Fruit fly (Drosophila melanogaster): Measurements from ENCODE around the gene spn-D.
A peak's percentile ranks its signal among the peaks of the same experiment; 100 is the strongest.

The spn-D gene

dm6 chr3R:27150685-27151515 lies 14.6 kb upstream of the spn-D start, which contains the start of gene CG6051 (continued):
- TF ChIP-seq Dfd (GFP tag; optimal IDR thresholded peaks at IDR 0.05) (peak in 1 of 2 experiments; percentile 3), Rx (GFP tag; IDR thresholded peaks at IDR 0.05) (no peak), CG10274 (GFP tag; optimal IDR thresholded peaks at IDR 0.05) (no peak), CG18262 (tag; optimal IDR thresholded peaks at IDR 0.05) (peak; percentile 59), CG15073 (GFP tag; optimal IDR thresholded peaks at IDR 0.05) (no peak), CG5180 (GFP tag; optimal IDR thresholded peaks at IDR 0.05) (no peak), CG6254 (GFP tag; optimal IDR thresholded peaks at IDR 0.05) (no peak), zfh1 (GFP tag; IDR thresholded peaks at IDR 0.05) (no peak), CG10979 (tag; optimal IDR thresholded peaks at IDR 0.05) (peak; percentile 38), CG2889 (GFP tag; IDR thresholded peaks at IDR 0.05) (no peak), CG1647 (GFP tag; optimal IDR thresholded peaks at IDR 0.05) (peak; percentile 17), pnt (GFP tag; optimal IDR thresholded peaks at IDR 0.05) (peak; percentile 23), CG10543 (GFP tag; optimal IDR thresholded peaks at IDR 0.05) (peak; percentile 57), CG14014 (GFP tag; IDR thresholded peaks at IDR 0.05) (no peak), psq (GFP tag; optimal IDR thresholded peaks at IDR 0.05) (no peak), kah (GFP tag; optimal IDR thresholded peaks at IDR 0.05) (no peak), cad (GFP tag; optimal IDR thresholded peaks at IDR 0.05) (no peak), CG6791 (GFP tag; IDR thresholded peaks at IDR 0.05; ENCODE audit: partially characterized antibody) (no peak), ems (GFP tag; optimal IDR thresholded peaks at IDR 0.05) (peak; percentile 55), MTF-1 (GFP tag; optimal IDR thresholded peaks at IDR 0.05; ENCODE audit: borderline replicate concordance) (peak; percentile 73), wdn (GFP tag; IDR thresholded peaks at IDR 0.05) (no peak), cato (GFP tag; optimal IDR thresholded peaks at IDR 0.05; ENCODE audit: borderline replicate concordance) (peak; percentile 3), CG11085 (GFP tag; IDR thresholded peaks at IDR 0.05) (no peak), Blimp-1 (GFP tag; optimal IDR thresholded peaks at IDR 0.05) (peak; percentile 37), eyg (GFP tag; optimal IDR thresholded peaks at IDR 0.05) (no peak), corto (GFP tag; optimal IDR thresholded peaks at IDR 0.05) (no peak), Lim3 (GFP tag; IDR thresholded peaks at IDR 0.05) (no peak), stc (GFP tag; IDR thresholded peaks at IDR 0.05) (no peak), CG14965 (GFP tag; optimal IDR thresholded peaks at IDR 0.05; ENCODE audit: borderline replicate concordance) (no peak), CG3407 (GFP tag; optimal IDR thresholded peaks at IDR 0.05) (no peak), peb (GFP tag; IDR thresholded peaks at IDR 0.05) (no peak), ken (GFP tag; IDR thresholded peaks at IDR 0.05) (no peak), abd-A (tag; optimal IDR thresholded peaks at IDR 0.05) (no peak), Taf1 (GFP tag; IDR thresholded peaks at IDR 0.05) (no peak), Max (GFP tag; optimal IDR thresholded peaks at IDR 0.05) (peak; percentile 45), CG13123 (GFP tag; optimal IDR thresholded peaks at IDR 0.05) (no peak), CG12659 (GFP tag; optimal IDR thresholded peaks at IDR 0.05) (peak; percentile 65), HHEX (GFP tag; optimal IDR thresholded peaks at IDR 0.05) (peak; percentile 65), sug (tag; optimal IDR thresholded peaks at IDR 0.05) (peak; percentile 46), Sox102F (GFP tag; optimal IDR thresholded peaks at IDR 0.05) (peak; percentile 57), Dbx (GFP tag; IDR thresholded peaks at IDR 0.05) (no peak), Antp (GFP tag; optimal IDR thresholded peaks at IDR 0.05) (peak; percentile 52), D (optimal IDR thresholded peaks at IDR 0.05) (peak; percentile 81), D (GFP tag; optimal IDR thresholded peaks at IDR 0.05) (no peak), CG5245 (GFP tag; optimal IDR thresholded peaks at IDR 0.05) (no peak), chinmo (GFP tag; IDR thresholded peaks at IDR 0.05; ENCODE audit: partially characterized antibody) (no peak), Abd-B (GFP tag; optimal IDR thresholded peaks at IDR 0.05) (peak; percentile 56), CG6854 (GFP tag; optimal IDR thresholded peaks at IDR 0.05) (peak; percentile 6), prd (optimal IDR thresholded peaks at IDR 0.05) (no peak), prd (GFP tag; IDR thresholded peaks at IDR 0.05) (no peak)

All from whole organism, embryonic.